Fruit fly (Drosophila melanogaster): ENCODE results near the gene CG11164.

Gene CG11164

dm6 chrX:13717982-13718402, 50.2 kb downstream of the CG11164 start, which contains the start of gene Nadsyn:
Gene Nadsyn (minus strand): TSS chrX:13718285.
- TF ChIP-seq GATAd (GFP tag; optimal IDR thresholded peaks at IDR 0.05) (no peak), Jra (GFP tag; optimal IDR thresholded peaks at IDR 0.05) (no peak), br (GFP tag; optimal IDR thresholded peaks at IDR 0.05) (no peak), Vsx2 (GFP tag; optimal IDR thresholded peaks at IDR 0.05; ENCODE audit: partially characterized antibody) (no peak), Myc (optimal IDR thresholded peaks at IDR 0.05) (no peak), Mio (GFP tag; optimal IDR thresholded peaks at IDR 0.05) (no peak), Hnf4 (GFP tag; optimal IDR thresholded peaks at IDR 0.05) (no peak), dl (GFP tag; optimal IDR thresholded peaks at IDR 0.05; ENCODE audit: insufficient read depth in 1 of 2, partially characterized antibody in 2 of 2) (no peak), Abd-B (GFP tag; optimal IDR thresholded peaks at IDR 0.05) (no peak), h (GFP tag; optimal IDR thresholded peaks at IDR 0.05) (no peak), sv (GFP tag; optimal IDR thresholded peaks at IDR 0.05) (no peak), CrebA (GFP tag; optimal IDR thresholded peaks at IDR 0.05; ENCODE audit: borderline replicate concordance) (no peak), HLH106 (tag; optimal IDR thresholded peaks at IDR 0.05) (no peak), CG9705 (GFP tag; optimal IDR thresholded peaks at IDR 0.05) (no peak)

Measured in whole organism, wandering third instar larva.